Worm (Caenorhabditis elegans): ENCODE measurements around the gene ZK1290.11.

Gene ZK1290.11

DNA sequence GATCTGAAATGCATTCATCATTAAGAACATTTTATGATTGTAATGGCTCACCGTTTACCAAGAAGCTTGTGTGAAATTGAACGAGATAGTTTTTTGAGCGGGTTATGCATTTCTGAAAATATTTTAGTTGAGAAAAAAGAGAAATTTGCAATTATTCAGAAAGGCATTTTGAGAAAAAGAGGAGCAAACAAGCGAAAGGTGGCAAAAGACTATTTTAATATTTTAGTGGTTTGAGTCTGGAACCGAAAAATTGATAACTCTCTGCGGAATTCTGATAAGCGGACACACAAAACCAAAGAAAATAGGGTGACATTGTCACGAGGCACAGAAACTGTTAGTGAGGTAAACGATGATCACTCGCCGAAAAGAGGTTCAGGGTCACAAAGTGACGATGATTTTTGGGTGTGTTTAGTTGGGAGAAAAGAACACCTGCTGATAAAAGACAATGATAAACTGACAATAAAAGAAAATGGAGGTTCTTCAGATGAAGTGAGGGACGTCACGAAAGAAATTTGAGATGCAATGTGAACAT lies 6.6 kb downstream of the ZK1290.11 start:
- TF ChIP-seq pqm-1 (tag; optimal IDR thresholded peaks at IDR 0.05) (peak; percentile 79), elt-2 (tag; optimal IDR thresholded peaks at IDR 0.05) (peak; percentile 98), jun-1 (tag; optimal IDR thresholded peaks at IDR 0.05) (peak; percentile 84), pha-4 (tag; optimal IDR thresholded peaks at IDR 0.05) (peak; percentile 55), nhr-25 (tag; optimal IDR thresholded peaks at IDR 0.05) (peak; percentile 81), ceh-9 (tag; optimal IDR thresholded peaks at IDR 0.05) (no peak), nhr-67 (tag; optimal IDR thresholded peaks at IDR 0.05) (no peak)

ce11 chrII:7553806-7554205 lies 7.6 kb downstream of the ZK1290.11 start, which contains the start of gene ZK1290.10:
Gene ZK1290.10, minus strand, starts transcription at chrII:7553906.
- TF ChIP-seq mdl-1 (tag; optimal IDR thresholded peaks at IDR 0.05): no peak

ce11 chrII:7549035-7549434 lies 12.4 kb downstream of the ZK1290.11 start, which contains the start of gene tph-1:
Gene tph-1, plus strand, starts transcription at chrII:7549335.
- TF ChIP-seq zag-1 (tag; optimal IDR thresholded peaks at IDR 0.05) (no peak), ceh-28 (tag; optimal IDR thresholded peaks at IDR 0.05) (no peak), nhr-77 (tag; optimal IDR thresholded peaks at IDR 0.05) (no peak), nhr-11 (tag; optimal IDR thresholded peaks at IDR 0.05) (no peak), ceh-16 (tag; optimal IDR thresholded peaks at IDR 0.05) (no peak), egl-5 (tag; optimal IDR thresholded peaks at IDR 0.05) (no peak), mml-1 (tag; optimal IDR thresholded peaks at IDR 0.05) (no peak), snpc-4 (tag; optimal IDR thresholded peaks at IDR 0.05) (no peak), nhr-43 (tag; optimal IDR thresholded peaks at IDR 0.05; ENCODE audit: poor library complexity, severe bottlenecking) (no peak), unc-62 (GFP tag; optimal IDR thresholded peaks at IDR 0.05) (no peak), ztf-11 (tag; optimal IDR thresholded peaks at IDR 0.05) (no peak), nhr-76 (tag; optimal IDR thresholded peaks at IDR 0.05) (no peak), elt-3 (tag; optimal IDR thresholded peaks at IDR 0.05) (no peak), ceh-9 (tag; optimal IDR thresholded peaks at IDR 0.05) (no peak), ceh-82 (tag; optimal IDR thresholded peaks at IDR 0.05) (no peak), pqm-1 (tag; optimal IDR thresholded peaks at IDR 0.05) (no peak), nhr-237 (tag; optimal IDR thresholded peaks at IDR 0.05) (no peak), sea-2 (GFP tag; optimal IDR thresholded peaks at IDR 0.05) (no peak)

DNA sequence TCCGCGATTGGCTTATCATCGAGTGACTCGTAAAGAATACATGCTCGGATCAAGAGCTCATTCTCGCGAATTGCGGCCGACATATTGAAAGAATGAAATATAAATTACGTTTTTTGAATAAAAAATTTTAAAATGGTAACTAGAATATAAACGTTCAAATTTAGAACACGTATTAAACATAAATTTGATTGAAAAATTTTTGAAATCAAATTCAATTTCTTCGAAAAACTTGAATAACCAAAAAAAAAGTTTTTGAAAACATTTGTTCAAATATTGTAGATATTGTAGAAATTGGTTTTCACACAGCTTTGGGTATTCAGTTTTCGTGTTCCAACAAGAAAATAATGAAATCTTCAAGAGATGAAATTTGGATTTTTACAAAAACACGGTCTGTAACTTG lies 13.3 kb downstream of the ZK1290.11 start, which contains the start of gene fbxa-224:
Gene fbxa-224 (minus strand): TSS at position 101 of the 400 bp plus-strand sequence.
- TF ChIP-seq nhr-43 (tag; optimal IDR thresholded peaks at IDR 0.05; ENCODE audit: poor library complexity, severe bottlenecking) (no peak), skn-1 (tag; optimal IDR thresholded peaks at IDR 0.05) (no peak), ZK546.5 (tag; optimal IDR thresholded peaks at IDR 0.05) (no peak), mml-1 (tag; optimal IDR thresholded peaks at IDR 0.05) (no peak), fkh-2 (tag; optimal IDR thresholded peaks at IDR 0.05) (no peak), lin-39 (tag; optimal IDR thresholded peaks at IDR 0.05) (no peak), elt-1 (tag; optimal IDR thresholded peaks at IDR 0.05) (no peak), elt-3 (tag; optimal IDR thresholded peaks at IDR 0.05) (no peak), nhr-28 (tag; optimal IDR thresholded peaks at IDR 0.05) (no peak), pha-4 (tag; optimal IDR thresholded peaks at IDR 0.05) (no peak), nhr-77 (tag; optimal IDR thresholded peaks at IDR 0.05) (no peak), pqm-1 (tag; optimal IDR thresholded peaks at IDR 0.05) (no peak), daf-12 (tag; optimal IDR thresholded peaks at IDR 0.05) (no peak), eor-1 (tag; optimal IDR thresholded peaks at IDR 0.05) (no peak), zag-1 (tag; optimal IDR thresholded peaks at IDR 0.05) (no peak), fkh-10 (GFP tag; optimal IDR thresholded peaks at IDR 0.05) (no peak), nfya-1 (tag; optimal IDR thresholded peaks at IDR 0.05; ENCODE audit: insufficient read depth) (no peak), lsy-12 (tag; optimal IDR thresholded peaks at IDR 0.05) (no peak)

DNA sequence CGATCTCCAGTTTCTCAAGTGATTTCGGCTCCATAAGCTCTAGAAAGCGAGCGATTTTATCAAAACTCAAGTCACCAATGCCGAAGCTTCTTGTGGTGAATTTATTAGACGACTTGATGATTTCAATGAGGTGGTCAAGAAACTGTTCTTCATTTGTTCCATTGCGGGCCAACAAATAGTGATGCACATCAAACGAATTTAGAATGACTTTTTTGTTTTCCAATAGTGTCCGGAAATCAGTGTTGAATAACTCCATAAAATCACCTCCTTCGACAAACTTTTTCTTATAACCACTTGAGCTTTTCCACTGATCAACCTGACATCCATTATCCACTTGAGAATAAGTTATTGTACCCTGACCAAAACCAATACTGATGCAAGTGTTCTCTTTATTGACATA lies 14.1 kb downstream of the ZK1290.11 start:
- no peak for TF ChIP-seq sea-2 (GFP tag; optimal IDR thresholded peaks at IDR 0.05)
- no peak for TF ChIP-seq eor-1 (tag; optimal IDR thresholded peaks at IDR 0.05)
- no peak for TF ChIP-seq elt-3 (tag; optimal IDR thresholded peaks at IDR 0.05)
- TF ChIP-seq ama-1 (optimal IDR thresholded peaks at IDR 0.05): no peak
- TF ChIP-seq nhr-28 (tag; optimal IDR thresholded peaks at IDR 0.05): no peak
- TF ChIP-seq tbx-2 (tag; optimal IDR thresholded peaks at IDR 0.05): no peak
- TF ChIP-seq fkh-10 (GFP tag; optimal IDR thresholded peaks at IDR 0.05): no peak
- no peak for TF ChIP-seq daf-12 (tag; optimal IDR thresholded peaks at IDR 0.05)
- TF ChIP-seq ceh-82 (tag; optimal IDR thresholded peaks at IDR 0.05): no peak
- TF ChIP-seq pha-4 (tag; optimal IDR thresholded peaks at IDR 0.05): no peak
- no peak for TF ChIP-seq skn-1 (tag; optimal IDR thresholded peaks at IDR 0.05)
- no peak for TF ChIP-seq ceh-9 (tag; optimal IDR thresholded peaks at IDR 0.05)
- TF ChIP-seq ceh-28 (tag; optimal IDR thresholded peaks at IDR 0.05): no peak
- no peak for TF ChIP-seq nhr-12 (tag; optimal IDR thresholded peaks at IDR 0.05)
- no peak for TF ChIP-seq fos-1 (tag; optimal IDR thresholded peaks at IDR 0.05)
- no peak for TF ChIP-seq nhr-237 (tag; optimal IDR thresholded peaks at IDR 0.05)

All from whole organism, L3 larva.